Worm (Caenorhabditis elegans) whole organism, mixed stage, embryonic: ENCODE data around the gene grl-31.

Experiments
- ceh-43 ChIP-seq: fragments of 200-800 bp; sonication (Bioruptor generic); optimal IDR thresholded peaks from 2 replicates; lab custom pipeline; 2018; ENCODE audit warnings: mild to moderate bottlenecking, missing genetic modification characterization, moderate library complexity, missing compliant biosample characterization
- elt-3 ChIP-seq: fragments of 150-350 bp; optimal IDR thresholded peaks from 2 replicates; lab custom pipeline; 2014; ENCODE audit warnings: missing biosample characterization, missing genetic modification characterization
- lsy-2 ChIP-seq: fragments of 150-350 bp; optimal IDR thresholded peaks from 2 replicates; lab custom pipeline; 2014; ENCODE audit warnings: missing biosample characterization, missing genetic modification characterization
- mab-5 ChIP-seq: fragments of 150-350 bp; optimal IDR thresholded peaks from 2 replicates; lab custom pipeline; 2014; ENCODE audit warnings: missing biosample characterization, missing genetic modification characterization
- mls-2 ChIP-seq: sonication (generic microtip); optimal IDR thresholded peaks from 2 replicates; lab custom pipeline; 2016; ENCODE audit warnings: mild to moderate bottlenecking, missing genetic modification characterization, moderate library complexity, missing compliant biosample characterization
- nhr-12 ChIP-seq: fragments of 150-350 bp; optimal IDR thresholded peaks from 2 replicates; lab custom pipeline; 2014; ENCODE audit warnings: missing biosample characterization, missing genetic modification characterization
- nhr-28 ChIP-seq: fragments of 150-350 bp; optimal IDR thresholded peaks from 2 replicates; lab custom pipeline; 2014; ENCODE audit warnings: missing biosample characterization, missing genetic modification characterization
- pha-4 ChIP-seq: fragments of 150-350 bp; optimal IDR thresholded peaks from 2 replicates; lab custom pipeline; 2018; ENCODE audit warnings: missing biosample characterization, missing genetic modification reagents, missing genetic modification characterization
- sptf-1 ChIP-seq: sonication (generic microtip); optimal IDR thresholded peaks from 2 replicates; lab custom pipeline; 2017; ENCODE audit warnings: mild to moderate bottlenecking, missing genetic modification characterization, moderate library complexity, missing compliant biosample characterization
- unc-62 ChIP-seq: fragments of 150-350 bp; optimal IDR thresholded peaks from 2 replicates; lab custom pipeline; 2014; ENCODE audit warnings: missing biosample characterization, missing genetic modification reagents, missing genetic modification characterization
- ztf-11 ChIP-seq: fragments of 150-350 bp; optimal IDR thresholded peaks from 2 replicates; lab custom pipeline; 2014; ENCODE audit warnings: missing biosample characterization, missing genetic modification characterization

DNA sequence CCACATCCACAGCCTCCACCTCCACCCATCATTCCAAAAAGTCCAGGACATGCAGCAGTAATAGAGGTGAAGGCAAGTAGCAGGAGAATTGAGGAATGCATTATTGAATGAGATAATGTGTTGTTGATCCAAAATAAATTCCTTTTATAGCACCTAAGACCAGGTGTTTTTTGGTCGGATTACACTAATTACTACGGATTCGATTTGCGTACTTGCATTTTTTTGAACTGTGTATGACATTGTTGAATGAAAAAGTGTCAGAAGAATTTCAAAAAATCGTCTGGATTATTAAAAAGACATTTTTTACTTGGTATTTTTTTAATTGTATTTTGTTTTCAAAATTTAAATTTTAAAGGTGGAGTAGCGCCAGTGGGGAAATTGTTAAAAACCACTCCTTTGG is 5.8 kb downstream of the grl-31 start, which contains the start of gene grl-28:
- TF ChIP-seq lsy-2 (tag; lab: Kevin White, UChicago) (no peak), sptf-1 (tag; lab: Kevin White, UChicago) (no peak), nhr-28 (tag; lab: Kevin White, UChicago) (no peak), pha-4 (tag; lab: Kevin White, UChicago) (no peak), mls-2 (no peak), mab-5 (tag; lab: Kevin White, UChicago) (no peak), unc-62 (GFP tag; lab: Kevin White, UChicago) (no peak), elt-3 (tag; lab: Kevin White, UChicago) (no peak), nhr-12 (tag; lab: Kevin White, UChicago) (no peak), ceh-43 (GFP tag; lab: Kevin White, UChicago) (no peak), ztf-11 (no peak)
